Fruit fly (Drosophila melanogaster) whole organism, prepupa: Measurements from ENCODE around the gene CG6761.
A peak's percentile ranks its signal among the peaks of the same experiment; 100 is the strongest.

Source experiments
- Blimp-1 ChIP-seq: fragments of 200-800 bp; sonication (Bioruptor generic); optimal IDR thresholded peaks from 3 replicates; lab custom pipeline; 2017; ENCODE audit warnings: missing biosample characterization, missing genetic modification characterization, mild to moderate bottlenecking, moderate library complexity, missing genetic modification reagents
- CG10669 ChIP-seq: fragments of 200-800 bp; sonication (Bioruptor generic); optimal IDR thresholded peaks from 3 replicates; lab custom pipeline; 2018; ENCODE audit warnings: missing biosample characterization, mild to moderate bottlenecking, missing genetic modification characterization, moderate library complexity
- CG11294 ChIP-seq: fragments of 200-800 bp; sonication (Bioruptor generic); IDR thresholded peaks from 2 replicates; pipeline ENCODE4 v1.3.6; 2022; ENCODE audit warnings: missing biosample characterization, missing genetic modification characterization
- CG11762 ChIP-seq: fragments of 200-800 bp; sonication (Bioruptor generic); optimal IDR thresholded peaks from 3 replicates; lab custom pipeline; 2016; ENCODE audit warnings: missing biosample characterization, missing genetic modification characterization; ENCODE audit not compliant: insufficient read depth
- CG11902 ChIP-seq: fragments of 200-800 bp; sonication (Bioruptor generic); optimal IDR thresholded peaks from 3 replicates; lab custom pipeline; 2016; ENCODE audit warnings: missing biosample characterization, missing genetic modification characterization
- CG31627 ChIP-seq: fragments of 200-800 bp; sonication (Bioruptor generic); optimal IDR thresholded peaks from 3 replicates; lab custom pipeline; 2016; ENCODE audit warnings: missing biosample characterization, missing genetic modification characterization
- CG4318 ChIP-seq: fragments of 200-800 bp; sonication (Bioruptor generic); optimal IDR thresholded peaks from 3 replicates; lab custom pipeline; 2017; ENCODE audit warnings: missing biosample characterization, mild to moderate bottlenecking, missing genetic modification characterization
- CG9139 ChIP-seq: fragments of 200-800 bp; sonication (Bioruptor generic); optimal IDR thresholded peaks from 3 replicates; lab custom pipeline; 2017; ENCODE audit warnings: missing biosample characterization, mild to moderate bottlenecking, missing genetic modification characterization
- Eip75B ChIP-seq: fragments of 200-800 bp; sonication (Bioruptor generic); optimal IDR thresholded peaks from 3 replicates; lab custom pipeline; 2016; ENCODE audit warnings: missing biosample characterization, missing genetic modification characterization
- Eip93F ChIP-seq: fragments of 200-800 bp; sonication (Bioruptor generic); optimal IDR thresholded peaks from 2 replicates; lab custom pipeline; 2016; ENCODE audit warnings: missing biosample characterization, mild to moderate bottlenecking, missing genetic modification characterization
- Ets21C ChIP-seq: fragments of 200-800 bp; sonication (Bioruptor generic); optimal IDR thresholded peaks from 3 replicates; lab custom pipeline; 2016; ENCODE audit warnings: missing biosample characterization, missing genetic modification characterization
- Ets96B ChIP-seq: fragments of 200-800 bp; optimal IDR thresholded peaks from 2 replicates; lab custom pipeline; 2019; ENCODE audit warnings: missing biosample characterization, mild to moderate bottlenecking, missing genetic modification characterization, moderate library complexity
- Gug ChIP-seq: fragments of 200-800 bp; sonication (Bioruptor generic); IDR thresholded peaks from 2 replicates; pipeline ENCODE4 v1.3.6; 2022; ENCODE audit warnings: missing biosample characterization, missing genetic modification characterization
- Sox102F ChIP-seq: fragments of 200-800 bp; sonication (Bioruptor generic); optimal IDR thresholded peaks from 2 replicates; lab custom pipeline; 2016; ENCODE audit warnings: missing biosample characterization, mild to moderate bottlenecking, missing genetic modification characterization
- Sox14 ChIP-seq: fragments of 200-800 bp; sonication (Bioruptor generic); optimal IDR thresholded peaks from 3 replicates; lab custom pipeline; 2016; ENCODE audit warnings: missing biosample characterization, missing genetic modification characterization
- dsx ChIP-seq: fragments of 200-800 bp; optimal IDR thresholded peaks from 3 replicates; lab custom pipeline; 2019; ENCODE audit warnings: missing biosample characterization, mild to moderate bottlenecking, missing genetic modification characterization, moderate library complexity; ENCODE audit not compliant: poor library complexity, severe bottlenecking
- fd59A ChIP-seq: fragments of 200-800 bp; sonication (Bioruptor generic); optimal IDR thresholded peaks from 2 replicates; lab custom pipeline; 2017; ENCODE audit warnings: missing biosample characterization, mild to moderate bottlenecking, missing genetic modification characterization, missing genetic modification reagents
- lz ChIP-seq: fragments of 200-800 bp; sonication (Bioruptor generic); optimal IDR thresholded peaks from 3 replicates; lab custom pipeline; 2016; ENCODE audit warnings: missing biosample characterization, missing genetic modification characterization
- net ChIP-seq: fragments of 200-800 bp; sonication (Bioruptor generic); optimal IDR thresholded peaks from 3 replicates; lab custom pipeline; 2016; ENCODE audit warnings: missing biosample characterization, missing genetic modification characterization
- svp ChIP-seq: fragments of 200-800 bp; sonication (Bioruptor generic); peaks from one replicate; lab custom pipeline; 2016; ENCODE audit warnings: missing biosample characterization, missing genetic modification characterization
- vri ChIP-seq: fragments of 200-800 bp; sonication (Bioruptor generic); optimal IDR thresholded peaks from 3 replicates; lab custom pipeline; 2016; ENCODE audit warnings: missing biosample characterization, mild to moderate bottlenecking, missing genetic modification characterization

Gene CG6761

DNA sequence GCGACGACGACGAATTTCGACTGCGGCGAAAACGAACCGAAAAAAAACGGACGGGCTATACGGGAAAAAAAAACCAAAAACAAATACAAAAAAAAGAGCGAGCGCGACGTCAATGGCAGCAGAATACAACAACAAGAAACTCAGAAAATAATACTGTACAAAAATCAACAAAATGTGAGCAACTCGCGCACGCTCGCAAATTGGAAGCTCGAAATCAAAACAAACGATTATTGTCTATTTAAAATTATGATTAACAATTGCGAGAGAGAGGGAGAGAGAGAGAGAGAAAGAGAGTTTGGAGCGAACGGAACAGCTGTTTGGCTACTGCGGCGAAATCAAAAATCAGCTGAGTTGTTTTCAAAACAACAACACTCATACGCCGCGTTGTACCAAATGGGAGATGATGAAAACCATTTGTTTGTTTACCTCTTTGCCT lies 27.8 kb downstream of the CG6761 start (continued):
- TF ChIP-seq Ets21C (GFP tag; lab: Kevin White, UChicago) (no peak), fd59A (GFP tag; lab: Kevin White, UChicago) (no peak), CG11762 (GFP tag; lab: Kevin White, UChicago) (no peak), CG4318 (GFP tag; lab: Kevin White, UChicago) (no peak), CG11902 (GFP tag; lab: Kevin White, UChicago) (no peak), CG11294 (peak; percentile 26; the same call in 1 of the 2 replicates), net (peak; percentile 72)
- TF ChIP-seq, all 60 proteins: peak for 22

DNA sequence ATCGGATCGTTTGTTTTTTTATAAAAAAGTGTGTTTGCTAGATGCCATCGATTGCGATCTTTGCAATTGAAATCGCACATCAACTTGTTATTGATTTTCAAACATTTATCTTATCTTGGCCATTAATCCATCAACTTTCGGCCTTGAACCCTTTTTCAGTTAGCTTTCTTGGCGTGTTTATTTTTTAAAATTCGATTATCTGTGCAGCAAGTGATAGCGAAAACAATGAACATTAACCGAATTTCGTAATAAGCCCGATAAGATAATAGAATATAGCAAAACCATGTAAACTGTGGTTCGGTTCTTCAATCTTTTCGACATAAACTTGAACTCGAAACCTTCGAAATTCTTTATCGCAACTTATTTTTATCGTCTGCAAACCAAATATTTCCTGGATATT lies 29.1 kb downstream of the CG6761 start:
- TF ChIP-seq lz (GFP tag; lab: Kevin White, UChicago) (no peak), vri (GFP tag; lab: Kevin White, UChicago) (peak; percentile 95), Eip93F (peak; percentile 61)

DNA sequence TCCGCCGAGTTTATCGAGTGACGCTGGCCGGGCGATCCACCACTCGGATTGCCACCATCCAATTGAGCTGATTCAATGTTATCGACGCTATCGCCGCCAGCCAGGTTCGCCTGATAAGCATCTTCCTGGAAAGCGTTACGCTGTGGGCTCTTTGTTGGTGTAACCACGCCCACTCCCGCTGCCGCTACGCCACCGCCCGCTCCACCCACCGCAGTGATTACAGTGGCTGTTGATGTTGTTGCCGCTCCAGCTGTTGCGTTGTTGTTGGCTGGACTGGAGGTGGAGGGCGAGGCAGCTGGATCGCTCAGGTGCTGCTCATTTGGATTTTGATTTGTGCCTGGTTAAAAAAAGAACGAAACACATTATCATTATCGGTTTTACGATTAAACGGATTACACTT lies 32.0 kb downstream of the CG6761 start:
- TF ChIP-seq svp (GFP tag; lab: Kevin White, UChicago) (peak; percentile 48), Sox14 (GFP tag; lab: Kevin White, UChicago) (peak; percentile 87), CG31627 (GFP tag; lab: Kevin White, UChicago) (no peak), dsx (GFP tag; lab: Kevin White, UChicago) (no peak), Eip93F (peak; percentile 54), Sox102F (no peak), vri (GFP tag; lab: Kevin White, UChicago) (peak; percentile 96), CG9139 (no peak), Gug (GFP tag; lab: Robert Waterston, UW) (no peak), Ets96B (no peak), Eip75B (GFP tag; lab: Kevin White, UChicago) (no peak), CG10669 (GFP tag; lab: Kevin White, UChicago) (no peak), Blimp-1 (GFP tag; lab: Kevin White, UChicago) (no peak)
- TF ChIP-seq, all 60 proteins: peak for 4
